Worm (Caenorhabditis elegans): Measurements from ENCODE around the gene nhr-273.

DNA sequence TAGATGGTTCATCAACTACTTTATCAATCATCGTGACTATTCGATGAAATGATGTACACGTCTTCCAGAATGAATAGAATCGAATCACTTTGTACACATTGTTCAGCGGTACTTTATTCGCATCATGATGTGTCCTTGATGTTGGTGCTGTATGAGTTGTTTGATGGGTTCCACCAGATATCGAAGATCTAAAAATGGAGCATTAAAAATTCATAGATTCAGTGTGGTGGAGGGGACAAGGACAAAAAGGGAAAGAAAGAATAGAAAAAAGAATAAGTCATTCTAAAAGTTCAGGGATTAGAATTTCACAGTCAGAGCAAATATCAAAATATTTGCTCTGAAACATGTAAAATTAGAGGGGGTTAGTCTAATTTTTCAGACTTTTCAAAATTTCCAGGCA is 9.7 kb downstream of the nhr-273 start:
- TF ChIP-seq fos-1 (tag; optimal IDR thresholded peaks at IDR 0.05): no peak
- no peak for TF ChIP-seq nhr-77 (tag; optimal IDR thresholded peaks at IDR 0.05)

All from whole organism, L2 larva.